Fruit fly (Drosophila melanogaster): ENCODE data around the gene CG7236.
A peak's percentile ranks its signal among the peaks of the same experiment; 100 is the strongest.

CG7236 gene

DNA sequence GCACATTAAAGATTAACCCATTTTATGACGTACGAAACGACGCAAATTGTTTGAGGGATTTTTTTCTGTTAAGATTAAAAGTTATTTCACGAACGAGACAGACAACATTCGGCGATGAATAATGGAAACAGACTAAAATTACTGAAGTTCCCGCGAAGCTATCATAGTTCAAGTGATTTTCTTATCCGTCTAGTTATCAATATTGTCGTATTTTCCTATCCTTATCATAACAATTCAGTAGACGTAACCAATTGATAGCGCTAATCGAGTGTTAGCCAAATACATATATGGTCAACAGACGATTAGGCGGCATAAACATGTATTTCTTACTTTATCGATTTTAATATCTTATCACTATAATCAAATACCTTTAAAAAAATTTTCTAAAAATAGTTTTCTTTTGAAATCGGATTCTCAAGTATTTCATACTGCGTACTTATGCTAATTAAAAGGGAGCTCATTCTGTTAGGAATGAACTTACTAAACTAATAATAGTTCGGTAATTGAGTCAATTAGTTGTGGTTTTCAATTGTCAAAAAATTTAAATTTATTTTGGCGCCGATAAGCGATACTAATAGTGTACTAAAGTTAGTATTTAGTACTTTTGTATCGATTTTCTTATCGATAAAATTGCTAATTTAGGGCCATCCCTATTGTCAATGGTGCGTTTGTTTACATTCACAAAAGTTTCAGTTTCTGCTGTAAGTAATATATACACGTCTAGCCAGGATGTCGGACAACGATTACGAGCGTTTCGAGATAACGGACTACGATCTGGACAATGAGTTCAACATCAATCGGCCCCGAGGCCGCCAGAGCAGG is 14.4 kb downstream of the CG7236 start, which contains the start of the genes CG11149 and sip1:
TSS of gene CG11149 (minus strand) at position 493 of the 822 bp plus-strand sequence.
TSS of gene sip1 (plus strand) at position 645 of the 822 bp plus-strand sequence.
- TF ChIP-seq CG32532 (GFP tag; IDR thresholded peaks at IDR 0.05) (no peak), maf-S (GFP tag; optimal IDR thresholded peaks at IDR 0.05) (no peak), pzg (GFP tag; optimal IDR thresholded peaks at IDR 0.05) (peak; percentile 27), gfzf (GFP tag; optimal IDR thresholded peaks at IDR 0.05) (no peak), salm (tag; optimal IDR thresholded peaks at IDR 0.05) (no peak), CG18599 (GFP tag; optimal IDR thresholded peaks at IDR 0.05) (peak; percentile 25), ci (GFP tag; IDR thresholded peaks at IDR 0.05) (no peak), CG13424 (tag; optimal IDR thresholded peaks at IDR 0.05) (no peak), BtbVII (GFP tag; optimal IDR thresholded peaks at IDR 0.05) (no peak), CHES-1-like (GFP tag; optimal IDR thresholded peaks at IDR 0.05) (peak; percentile 34), MESR4 (GFP tag; optimal IDR thresholded peaks at IDR 0.05) (peak; percentile 13), unc-4 (GFP tag; IDR thresholded peaks at IDR 0.05; ENCODE audit: partially characterized antibody) (peak; percentile 64), Bgb (GFP tag; IDR thresholded peaks at IDR 0.05; ENCODE audit: partially characterized antibody) (peak; percentile 47; the same call in 1 of the 2 replicates), p53 (GFP tag; optimal IDR thresholded peaks at IDR 0.05) (no peak), CG11085 (GFP tag; IDR thresholded peaks at IDR 0.05) (no peak), CTCF (GFP tag; optimal IDR thresholded peaks at IDR 0.05) (no peak), CG34376 (GFP tag; optimal IDR thresholded peaks at IDR 0.05) (peak; percentile 80), Side (GFP tag; optimal IDR thresholded peaks at IDR 0.05) (no peak), Nf-YA (GFP tag; IDR thresholded peaks at IDR 0.05) (no peak), sug (tag; optimal IDR thresholded peaks at IDR 0.05) (peak; percentile 75), lola (GFP tag; optimal IDR thresholded peaks at IDR 0.05) (no peak), amos (GFP tag; IDR thresholded peaks at IDR 0.05; ENCODE audit: partially characterized antibody) (peak; percentile 55), sens (GFP tag) (peak; percentile 43), CG7963 (GFP tag; IDR thresholded peaks at IDR 0.05; ENCODE audit: partially characterized antibody) (peak; percentile 51; the same call in 1 of the 3 replicates), tna (GFP tag; IDR thresholded peaks at IDR 0.05; ENCODE audit: partially characterized antibody) (peak; percentile 49; the same call in 1 of the 2 replicates), Neu2 (GFP tag; optimal IDR thresholded peaks at IDR 0.05; ENCODE audit: borderline replicate concordance) (peak; percentile 66), Aef1 (GFP tag; IDR thresholded peaks at IDR 0.05) (no peak), tx (GFP tag; optimal IDR thresholded peaks at IDR 0.05) (no peak), CG32767 (GFP tag; IDR thresholded peaks at IDR 0.05) (no peak), row (GFP tag; IDR thresholded peaks at IDR 0.05) (no peak), CG10979 (tag; optimal IDR thresholded peaks at IDR 0.05) (no peak), shn (GFP tag; optimal IDR thresholded peaks at IDR 0.05) (no peak), CG17612 (GFP tag; IDR thresholded peaks at IDR 0.05) (no peak), Sry-β (GFP tag; optimal IDR thresholded peaks at IDR 0.05) (no peak), trh (GFP tag; optimal IDR thresholded peaks at IDR 0.05) (no peak), BEAF-32 (GFP tag; optimal IDR thresholded peaks at IDR 0.05) (peak; percentile 52), Dp (GFP tag; optimal IDR thresholded peaks at IDR 0.05) (peak; percentile 87), gcm2 (GFP tag; optimal IDR thresholded peaks at IDR 0.05) (no peak), abd-A (tag; optimal IDR thresholded peaks at IDR 0.05) (no peak), hbn (GFP tag; IDR thresholded peaks at IDR 0.05; ENCODE audit: partially characterized antibody) (peak; percentile 73), klu (GFP tag; IDR thresholded peaks at IDR 0.05) (no peak), Hr3 (GFP tag; optimal IDR thresholded peaks at IDR 0.05) (no peak), psq (GFP tag; optimal IDR thresholded peaks at IDR 0.05) (no peak), Scr (GFP tag; IDR thresholded peaks at IDR 0.05; ENCODE audit: partially characterized antibody) (peak; percentile 61), CG18476 (GFP tag; optimal IDR thresholded peaks at IDR 0.05) (no peak), Deaf1 (tag; optimal IDR thresholded peaks at IDR 0.05) (no peak), dm (GFP tag; optimal IDR thresholded peaks at IDR 0.05) (no peak), Dip2 (GFP tag; IDR thresholded peaks at IDR 0.05) (no peak), pros (GFP tag; optimal IDR thresholded peaks at IDR 0.05) (no peak)

All from whole organism, embryonic.